Worm (Caenorhabditis elegans): ENCODE measurements around the gene ZC395.4.
A peak's percentile ranks its signal among the peaks of the same experiment; 100 is the strongest.

Gene ZC395.4

DNA sequence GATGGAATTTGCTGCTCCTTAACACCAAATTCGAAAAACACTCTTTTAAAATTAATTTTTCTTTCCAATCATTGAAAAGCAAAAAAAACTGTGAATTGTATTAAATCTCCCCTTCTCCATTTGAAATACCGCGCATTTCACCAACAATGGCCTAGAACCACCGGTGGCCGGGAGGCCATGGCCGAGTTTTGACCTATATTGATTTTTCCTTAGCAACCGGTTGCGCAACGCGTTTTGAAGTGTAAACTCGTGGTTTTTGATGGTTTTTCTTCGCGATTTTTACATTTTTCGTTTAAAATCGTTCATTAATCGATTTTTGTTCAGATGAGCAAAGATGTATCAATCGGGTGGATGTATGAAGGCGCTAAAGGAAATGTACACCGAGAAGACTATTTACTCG lies 38.4 kb downstream of the ZC395.4 start, which contains the start of gene mog-3 (continued):
- TF ChIP-seq F23B12.7 (tag; optimal IDR thresholded peaks at IDR 0.05; ENCODE audit: insufficient read depth) (peak; percentile 57), tbp1 (GFP tag; optimal IDR thresholded peaks at IDR 0.05) (peak; percentile 38), F22D6.2 (tag; optimal IDR thresholded peaks at IDR 0.05) (no peak), ama-1 (optimal IDR thresholded peaks at IDR 0.05) (no peak), ama-1 (GFP tag; optimal IDR thresholded peaks at IDR 0.05) (no peak), ceh-100 (GFP tag; IDR thresholded peaks at IDR 0.05) (no peak), madf-8 (GFP tag; conservative IDR thresholded peaks at IDR 0.05) (no peak), hmg-20 (GFP tag; IDR thresholded peaks at IDR 0.05) (no peak), ceh-91 (GFP tag; IDR thresholded peaks at IDR 0.05) (no peak), egl-44 (GFP tag; IDR thresholded peaks at IDR 0.05) (no peak), nhr-90 (tag; optimal IDR thresholded peaks at IDR 0.05) (no peak), ztf-28 (GFP tag; IDR thresholded peaks at IDR 0.05) (peak; percentile 63; the same call in 1 of the 2 replicates), attf-3 (GFP tag; conservative IDR thresholded peaks at IDR 0.05) (no peak), F37B4.10 (GFP tag; IDR thresholded peaks at IDR 0.05) (no peak), pha-4 (tag; optimal IDR thresholded peaks at IDR 0.05) (no peak), cebp-1 (GFP tag; IDR thresholded peaks at IDR 0.05) (no peak), cebp-1 (tag; optimal IDR thresholded peaks at IDR 0.05) (peak; percentile 77), ztf-18 (tag; optimal IDR thresholded peaks at IDR 0.05) (no peak), K11D2.4 (GFP tag; IDR thresholded peaks at IDR 0.05) (no peak), F33H1.4 (GFP tag; IDR thresholded peaks at IDR 0.05) (peak; percentile 24; the same call in 1 of the 2 replicates), rcor-1 (GFP tag; IDR thresholded peaks at IDR 0.05) (no peak), snpc-3.4 (tag; optimal IDR thresholded peaks at IDR 0.05) (peak; percentile 45), snpc-1.3 (tag; optimal IDR thresholded peaks at IDR 0.05; ENCODE audit: insufficient read depth) (no peak), T26A5.8 (tag; optimal IDR thresholded peaks at IDR 0.05) (no peak), lsy-27 (tag; optimal IDR thresholded peaks at IDR 0.05; ENCODE audit: borderline replicate concordance, insufficient read depth) (no peak), sptf-2 (GFP tag; optimal IDR thresholded peaks at IDR 0.05) (peak; percentile 66), Y53F4B.3 (GFP tag; IDR thresholded peaks at IDR 0.05) (no peak), zim-3 (tag; optimal IDR thresholded peaks at IDR 0.05) (no peak), tbx-9 (tag; optimal IDR thresholded peaks at IDR 0.05; ENCODE audit: borderline replicate concordance) (no peak), lin-54 (GFP tag; optimal IDR thresholded peaks at IDR 0.05) (peak; percentile 83), F57C9.4 (tag; optimal IDR thresholded peaks at IDR 0.05) (no peak), unc-62 (GFP tag; optimal IDR thresholded peaks at IDR 0.05) (no peak), F55B11.4 (tag; optimal IDR thresholded peaks at IDR 0.05; ENCODE audit: borderline replicate concordance, insufficient read depth) (no peak), nhr-27 (tag; optimal IDR thresholded peaks at IDR 0.05) (no peak), let-526 (GFP tag; IDR thresholded peaks at IDR 0.05) (no peak), nfya-2 (GFP tag; IDR thresholded peaks at IDR 0.05) (no peak), madf-10 (tag; optimal IDR thresholded peaks at IDR 0.05) (no peak), rec-8 (tag; optimal IDR thresholded peaks at IDR 0.05) (no peak), chd-7 (tag; optimal IDR thresholded peaks at IDR 0.05) (no peak), ztf-6 (GFP tag; IDR thresholded peaks at IDR 0.05) (no peak), B0336.3 (GFP tag; IDR thresholded peaks at IDR 0.05) (no peak), T07F8.4 (tag; optimal IDR thresholded peaks at IDR 0.05) (no peak), let-607 (tag; optimal IDR thresholded peaks at IDR 0.05) (no peak), dpff-1 (tag; optimal IDR thresholded peaks at IDR 0.05) (no peak), lsl-1 (GFP tag; optimal IDR thresholded peaks at IDR 0.05) (peak; percentile 38), madf-6 (GFP tag; IDR thresholded peaks at IDR 0.05) (peak; percentile 37; the same call in 1 of the 2 replicates), fkh-3 (tag; optimal IDR thresholded peaks at IDR 0.05) (no peak), lin-26 (GFP tag; IDR thresholded peaks at IDR 0.05) (no peak), hlh-12 (tag; optimal IDR thresholded peaks at IDR 0.05) (no peak)
